Fruit fly (Drosophila melanogaster): Measurements from ENCODE around the gene CG46311.
A peak's percentile ranks its signal among the peaks of the same experiment; 100 is the strongest.

Gene CG46311

dm6 chrX:13563483-13564443 lies at the start of gene CG46311, which contains the start of gene Tpst:
CG46311 (plus strand) TSS chrX:13563823.
Tpst (plus strand) TSS chrX:13563823.
- TF ChIP-seq CG8478 (optimal IDR thresholded peaks at IDR 0.05): no peak
- TF ChIP-seq CTCF (optimal IDR thresholded peaks at IDR 0.05): peak; percentile 99 to 100

- TF ChIP-seq CTCF (optimal IDR thresholded peaks at IDR 0.05) (no peak), CG8478 (optimal IDR thresholded peaks at IDR 0.05) (no peak)
Measured at dm6 chrX:13527706-13528105, 35.9 kb upstream of the CG46311 start, which contains the start of gene CG15754. CG15754 (plus strand) TSS chrX:13528006.

- TF ChIP-seq CG8478 (optimal IDR thresholded peaks at IDR 0.05) (no peak), CTCF (optimal IDR thresholded peaks at IDR 0.05) (no peak)
Measured at dm6 chrX:13529673-13530072, 34.0 kb upstream of the CG46311 start.

- TF ChIP-seq CTCF (optimal IDR thresholded peaks at IDR 0.05) (no peak), CG8478 (optimal IDR thresholded peaks at IDR 0.05) (no peak)
Measured at dm6 chrX:13530199-13530788, 33.3 kb upstream of the CG46311 start, which contains the start of gene CG44428. CG44428 (minus strand) TSS chrX:13530249.

dm6 chrX:13534100-13534499 lies 29.5 kb upstream of the CG46311 start, which contains the start of gene CG15756:
CG15756 (plus strand) TSS chrX:13534400.
- no peak for TF ChIP-seq CTCF (optimal IDR thresholded peaks at IDR 0.05)
- no peak for TF ChIP-seq CG8478 (optimal IDR thresholded peaks at IDR 0.05)

DNA sequence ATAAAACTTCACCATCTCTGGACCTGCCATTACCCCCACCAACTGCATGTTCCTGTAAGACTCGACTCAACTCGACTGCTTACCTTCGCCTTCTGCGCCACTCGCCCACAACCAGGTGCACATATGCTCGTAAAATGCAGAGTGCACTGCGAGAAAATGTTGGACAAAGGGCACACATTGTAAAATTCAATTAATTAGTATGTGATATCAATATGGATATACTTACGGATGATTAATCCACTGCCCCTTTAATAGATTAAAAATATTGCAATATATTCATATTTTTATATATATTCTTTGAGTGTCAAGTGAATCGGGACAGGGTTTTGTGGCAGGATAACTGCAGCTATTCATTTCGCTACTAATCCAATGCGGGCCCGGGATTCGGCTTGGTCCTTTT lies 26.8 kb upstream of the CG46311 start:
- TF ChIP-seq CG8478 (optimal IDR thresholded peaks at IDR 0.05) (no peak), CTCF (optimal IDR thresholded peaks at IDR 0.05) (no peak)

DNA sequence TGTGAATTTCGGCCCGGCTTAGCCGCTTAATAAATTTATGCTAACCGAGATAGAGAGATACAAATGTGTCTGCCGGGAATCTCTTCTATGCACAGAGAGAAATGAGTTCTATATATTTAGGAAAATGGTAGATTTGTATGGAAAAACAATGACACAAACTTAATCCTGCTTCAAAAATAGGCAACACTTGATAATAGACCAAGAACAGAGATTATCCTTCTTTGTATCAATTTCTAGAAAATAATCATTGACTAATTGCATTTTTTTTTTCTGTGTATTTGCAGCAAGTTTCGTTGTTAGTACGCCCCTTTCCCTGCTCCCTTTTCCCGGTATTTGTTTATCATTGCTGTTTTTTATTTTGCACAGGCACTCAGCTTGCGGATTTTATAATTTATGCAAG lies 24.2 kb upstream of the CG46311 start:
- TF ChIP-seq CG8478 (optimal IDR thresholded peaks at IDR 0.05) (no peak), CTCF (optimal IDR thresholded peaks at IDR 0.05) (no peak)

dm6 chrX:13540920-13541605 lies 22.6 kb upstream of the CG46311 start:
- TF ChIP-seq CG8478 (optimal IDR thresholded peaks at IDR 0.05) (no peak), CTCF (optimal IDR thresholded peaks at IDR 0.05) (no peak)

dm6 chrX:13542084-13542483 lies 21.5 kb upstream of the CG46311 start:
- TF ChIP-seq CG8478 (optimal IDR thresholded peaks at IDR 0.05) (no peak), CTCF (optimal IDR thresholded peaks at IDR 0.05) (no peak)

- TF ChIP-seq CG8478 (optimal IDR thresholded peaks at IDR 0.05) (no peak), CTCF (optimal IDR thresholded peaks at IDR 0.05) (no peak)
Measured at dm6 chrX:13543343-13543742, 20.3 kb upstream of the CG46311 start, which contains the start of gene Cpr12A. Cpr12A (plus strand) TSS chrX:13543643.

dm6 chrX:13555700-13556099 lies 7.9 kb upstream of the CG46311 start, which contains the start of gene CG11816:
CG11816 (minus strand) TSS chrX:13555800.
- no peak for TF ChIP-seq CTCF (optimal IDR thresholded peaks at IDR 0.05)
- no peak for TF ChIP-seq CG8478 (optimal IDR thresholded peaks at IDR 0.05)

- TF ChIP-seq CTCF (optimal IDR thresholded peaks at IDR 0.05) (no peak), CG8478 (optimal IDR thresholded peaks at IDR 0.05) (no peak)
Measured at dm6 chrX:13556172-13556571, 7.5 kb upstream of the CG46311 start, which contains the start of gene CG32631. CG32631 (plus strand) TSS chrX:13556472.

DNA sequence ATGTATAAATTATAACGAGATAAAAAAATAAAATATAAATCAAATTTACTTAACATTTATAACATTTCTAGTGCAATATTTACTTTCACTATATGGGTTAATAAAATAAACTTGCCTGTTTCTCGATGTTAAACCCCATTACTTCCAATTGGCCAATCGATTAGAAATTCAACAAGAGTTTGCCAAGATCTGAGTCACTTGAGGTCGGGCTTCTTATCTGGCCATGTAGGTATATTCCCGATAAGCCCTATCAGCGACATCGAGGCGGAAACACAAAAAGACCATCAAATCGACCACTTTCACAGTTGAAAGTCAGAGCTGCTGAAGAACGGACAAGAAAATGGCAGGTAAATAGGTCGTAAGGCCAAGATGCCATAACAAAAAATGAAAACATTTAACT lies 2.3 kb upstream of the CG46311 start, which contains the start of gene CG32633:
TSS of gene CG32633 (plus strand) at position 301 of the 400 bp plus-strand sequence.
- TF ChIP-seq CTCF (optimal IDR thresholded peaks at IDR 0.05) (no peak), CG8478 (optimal IDR thresholded peaks at IDR 0.05) (no peak)

DNA sequence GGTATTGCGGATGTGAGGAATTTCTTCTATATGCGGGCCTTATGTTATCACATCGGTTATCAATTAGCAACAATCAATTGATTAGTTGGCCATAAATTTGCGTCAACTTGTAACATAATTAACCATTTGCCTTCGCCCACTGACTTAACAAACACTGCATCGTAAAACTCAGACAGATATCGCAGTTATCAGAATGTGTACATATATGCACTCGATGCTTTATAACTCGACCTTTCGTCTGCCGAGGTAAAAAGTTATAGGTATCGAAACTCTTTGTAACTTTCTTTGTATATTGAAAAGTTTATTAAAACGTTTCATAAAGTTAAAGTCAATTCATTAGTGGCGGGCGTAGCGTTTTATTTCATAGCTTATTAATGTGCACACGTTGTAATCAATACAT lies 581 bp upstream of the CG46311 start:
- TF ChIP-seq CTCF (optimal IDR thresholded peaks at IDR 0.05) (no peak), CG8478 (optimal IDR thresholded peaks at IDR 0.05) (no peak)

All from S2 (cell line).